Fruit fly (Drosophila melanogaster): ENCODE results near the gene RhoGAP93B.

DNA sequence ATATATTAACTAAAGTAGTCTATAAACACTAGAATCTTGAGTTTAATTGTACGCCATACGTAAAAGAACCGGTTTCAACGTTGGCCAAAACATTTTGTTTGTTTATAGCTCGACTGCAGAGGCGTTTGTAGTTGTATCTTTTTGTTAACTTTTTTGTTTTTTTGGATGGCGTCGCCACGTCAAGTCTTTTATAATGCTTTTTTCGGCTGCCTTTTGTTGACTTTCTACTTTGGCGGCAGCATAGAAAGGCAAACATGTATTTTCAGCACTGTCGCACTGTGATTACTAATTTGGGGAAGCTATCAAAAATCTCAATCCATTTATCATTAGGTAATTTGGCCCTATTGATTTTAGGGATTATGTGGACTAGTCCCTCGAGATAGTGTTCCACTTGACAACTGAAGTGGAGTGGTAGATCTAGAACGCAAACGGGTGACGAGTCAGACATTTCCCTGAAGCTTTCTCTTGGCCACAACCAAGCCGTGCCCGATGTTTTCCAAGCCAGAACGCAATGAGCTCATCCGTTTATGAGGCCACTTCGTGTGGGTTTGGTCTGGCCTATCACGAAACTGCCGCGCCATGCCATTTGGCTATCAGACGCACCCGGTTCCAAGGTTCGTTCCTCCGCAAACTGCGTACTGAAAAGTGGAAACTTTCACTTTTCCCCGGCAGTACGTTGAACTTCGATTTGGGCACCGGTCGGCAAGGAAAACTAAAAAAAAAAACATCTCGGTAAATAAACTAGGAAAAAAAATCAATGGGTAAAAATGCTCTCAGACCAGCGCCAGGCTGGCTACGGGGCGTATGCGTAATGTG lies 30.9 kb downstream of the RhoGAP93B start:
- TF ChIP-seq topi (GFP tag; optimal IDR thresholded peaks at IDR 0.05) (no peak), Sox15 (GFP tag; optimal IDR thresholded peaks at IDR 0.05) (no peak), Sox102F (GFP tag; optimal IDR thresholded peaks at IDR 0.05) (no peak), CG7368 (GFP tag; optimal IDR thresholded peaks at IDR 0.05) (no peak), dac (GFP tag; optimal IDR thresholded peaks at IDR 0.05) (no peak), eg (GFP tag; IDR thresholded peaks at IDR 0.05) (peak; percentile 16; the same call in 1 of the 3 replicates), CG31627 (GFP tag; optimal IDR thresholded peaks at IDR 0.05) (no peak), CG9139 (GFP tag; optimal IDR thresholded peaks at IDR 0.05) (no peak), CG6276 (GFP tag; optimal IDR thresholded peaks at IDR 0.05) (no peak), CG10669 (GFP tag; optimal IDR thresholded peaks at IDR 0.05) (no peak), Eip75B (GFP tag; optimal IDR thresholded peaks at IDR 0.05) (no peak)
